Worm (Caenorhabditis elegans) whole organism, midembryonic: ENCODE data around the gene C13A2.9.
A peak's percentile ranks its signal among the peaks of the same experiment; 100 is the strongest.

Source experiments
- T22C8.4 ChIP-seq: fragments of 200-800 bp; sonication (Bioruptor generic); IDR thresholded peaks from 2 replicates; pipeline ENCODE4 v1.3.6; 2022; ENCODE audit warnings: missing genetic modification characterization, missing compliant biosample characterization
- cog-1 ChIP-seq: sonication (generic microtip); optimal IDR thresholded peaks from 2 replicates; lab custom pipeline; 2016; ENCODE audit warnings: missing genetic modification characterization, missing compliant biosample characterization
- flt-1 ChIP-seq: fragments of 200-800 bp; sonication (Bioruptor generic); IDR thresholded peaks from 2 replicates; pipeline ENCODE4 v1.3.6; 2022; ENCODE audit warnings: missing genetic modification characterization, missing compliant biosample characterization
- klf-2 ChIP-seq: fragments of 200-800 bp; sonication (Bioruptor generic); conservative IDR thresholded peaks from 2 replicates; pipeline ENCODE4 v1.3.6; 2022; ENCODE audit warnings: missing genetic modification reagents, missing genetic modification characterization, missing compliant biosample characterization
- med-1 ChIP-seq: sonication (generic microtip); optimal IDR thresholded peaks from 2 replicates; lab custom pipeline; 2017; ENCODE audit warnings: missing genetic modification characterization, mild to moderate bottlenecking, missing compliant biosample characterization, antibody characterized with exemption, missing genetic modification reagents; ENCODE audit not compliant: insufficient read depth
- ref-1 ChIP-seq: fragments of 200-800 bp; sonication (Bioruptor generic); conservative IDR thresholded peaks from 2 replicates; pipeline ENCODE4 v1.3.6; 2022; ENCODE audit warnings: missing genetic modification reagents, missing genetic modification characterization, missing compliant biosample characterization
- tab-1 ChIP-seq: fragments of 200-800 bp; sonication (Bioruptor generic); IDR thresholded peaks from 2 replicates; pipeline ENCODE4 v1.3.6; 2022; ENCODE audit warnings: missing genetic modification characterization, missing compliant biosample characterization
- ztf-23 ChIP-seq: fragments of 200-800 bp; sonication (Bioruptor generic); IDR thresholded peaks from 2 replicates; pipeline ENCODE4 v1.3.6; 2022; ENCODE audit warnings: missing genetic modification reagents, missing genetic modification characterization, missing compliant biosample characterization
- ztf-29 ChIP-seq: fragments of 200-800 bp; sonication (Bioruptor generic); IDR thresholded peaks from 2 replicates; pipeline ENCODE4 v1.3.6; 2022; ENCODE audit warnings: missing genetic modification reagents, missing genetic modification characterization, missing compliant biosample characterization

Gene C13A2.9

DNA sequence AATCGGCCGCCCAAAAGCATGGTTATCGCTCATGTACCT lies 27.0 kb downstream of the C13A2.9 start, which contains the start of gene hpo-9:
Gene hpo-9, minus strand, starts transcription at position 37 of the 39 bp plus-strand sequence.
- TF ChIP-seq ref-1 (GFP tag; lab: Robert Waterston, UW) (no peak), flt-1 (no peak), med-1 (GFP tag; lab: Kevin White, UChicago) (no peak), tab-1 (no peak), ztf-23 (GFP tag; lab: Robert Waterston, UW) (no peak), T22C8.4 (GFP tag; lab: Robert Waterston, UW) (no peak), ztf-29 (GFP tag; lab: Robert Waterston, UW) (no peak)

DNA sequence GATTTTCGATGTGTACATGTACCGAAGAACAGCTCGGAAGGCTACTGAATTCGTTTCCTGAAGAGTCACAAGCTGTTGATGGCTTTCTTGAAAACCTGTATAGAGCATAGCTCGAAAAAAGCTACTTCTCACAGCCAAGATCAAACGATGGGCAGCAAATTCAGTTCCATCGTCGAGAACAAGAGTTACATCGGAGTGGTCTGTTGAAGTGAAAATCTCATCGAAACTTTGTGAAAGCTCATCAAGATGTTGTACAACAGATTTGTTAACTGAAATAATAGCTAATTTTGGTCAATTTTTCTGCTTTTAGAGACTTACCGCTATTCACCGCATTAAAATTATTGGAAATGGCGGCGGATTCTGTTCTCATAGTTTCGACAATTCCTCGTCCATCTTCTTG lies 27.2 kb downstream of the C13A2.9 start:
- TF ChIP-seq T22C8.4 (GFP tag; lab: Robert Waterston, UW) (no peak), ztf-29 (GFP tag; lab: Robert Waterston, UW) (no peak), flt-1 (no peak), ztf-23 (GFP tag; lab: Robert Waterston, UW) (no peak), ref-1 (GFP tag; lab: Robert Waterston, UW) (no peak), cog-1 (tag; lab: Kevin White, UChicago) (no peak), klf-2 (GFP tag; lab: Robert Waterston, UW) (no peak), med-1 (GFP tag; lab: Kevin White, UChicago) (no peak), tab-1 (no peak)

DNA sequence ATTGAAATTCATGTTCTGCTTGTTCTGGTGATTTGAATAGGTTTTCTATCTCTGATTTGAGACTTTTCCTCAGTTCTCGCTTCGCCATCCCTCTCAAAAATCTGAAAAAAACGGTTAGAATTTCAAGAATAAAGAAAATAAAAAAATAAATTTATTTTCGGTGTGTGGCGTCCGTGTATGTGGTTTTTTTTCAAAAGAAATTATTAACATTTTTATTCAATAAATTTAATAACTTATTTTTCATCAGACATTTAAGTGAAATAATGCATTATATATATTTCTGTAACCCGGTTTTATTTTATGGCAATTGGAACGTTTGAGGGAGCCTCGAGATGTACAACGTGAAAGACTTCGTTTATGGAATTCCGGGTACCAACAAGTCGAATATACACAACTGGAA lies 29.2 kb downstream of the C13A2.9 start, which contains the start of gene C05C8.5:
Gene C05C8.5, minus strand, starts transcription at position 101 of the 400 bp plus-strand sequence.
- no peak for TF ChIP-seq cog-1 (tag; lab: Kevin White, UChicago)
- no peak for TF ChIP-seq T22C8.4 (GFP tag; lab: Robert Waterston, UW)
- TF ChIP-seq ztf-29 (GFP tag; lab: Robert Waterston, UW), result no peak
- no peak for TF ChIP-seq ztf-23 (GFP tag; lab: Robert Waterston, UW)
- no peak for TF ChIP-seq klf-2 (GFP tag; lab: Robert Waterston, UW)
- TF ChIP-seq tab-1, result no peak
- TF ChIP-seq flt-1, result no peak
- TF ChIP-seq ref-1 (GFP tag; lab: Robert Waterston, UW), result no peak
- TF ChIP-seq med-1 (GFP tag; lab: Kevin White, UChicago), result no peak

DNA sequence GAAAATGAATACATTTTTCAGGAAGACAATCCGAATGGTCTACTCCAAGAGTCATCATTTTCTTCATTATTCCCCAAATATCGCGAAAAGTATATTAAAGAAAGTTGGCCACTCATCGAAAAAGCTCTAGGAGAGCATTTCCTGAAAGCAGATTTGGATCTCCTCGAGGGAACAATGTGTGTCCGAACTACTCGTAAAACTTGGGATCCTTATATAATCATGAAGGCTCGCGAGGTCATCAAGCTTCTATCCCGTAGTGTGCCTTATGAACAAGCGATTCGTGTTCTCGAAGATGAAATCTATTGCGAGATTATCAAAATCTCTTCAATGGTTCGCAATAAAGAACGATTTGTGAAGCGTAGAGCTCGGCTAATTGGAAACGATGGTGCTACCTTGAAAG lies 32.4 kb downstream of the C13A2.9 start:
- TF ChIP-seq klf-2 (GFP tag; lab: Robert Waterston, UW), result no peak
- no peak for TF ChIP-seq med-1 (GFP tag; lab: Kevin White, UChicago)
- no peak for TF ChIP-seq ztf-23 (GFP tag; lab: Robert Waterston, UW)
- TF ChIP-seq T22C8.4 (GFP tag; lab: Robert Waterston, UW), result no peak
- TF ChIP-seq flt-1, result no peak
- no peak for TF ChIP-seq tab-1
- no peak for TF ChIP-seq cog-1 (tag; lab: Kevin White, UChicago)
- TF ChIP-seq ztf-29 (GFP tag; lab: Robert Waterston, UW), result no peak
- no peak for TF ChIP-seq ref-1 (GFP tag; lab: Robert Waterston, UW)

DNA sequence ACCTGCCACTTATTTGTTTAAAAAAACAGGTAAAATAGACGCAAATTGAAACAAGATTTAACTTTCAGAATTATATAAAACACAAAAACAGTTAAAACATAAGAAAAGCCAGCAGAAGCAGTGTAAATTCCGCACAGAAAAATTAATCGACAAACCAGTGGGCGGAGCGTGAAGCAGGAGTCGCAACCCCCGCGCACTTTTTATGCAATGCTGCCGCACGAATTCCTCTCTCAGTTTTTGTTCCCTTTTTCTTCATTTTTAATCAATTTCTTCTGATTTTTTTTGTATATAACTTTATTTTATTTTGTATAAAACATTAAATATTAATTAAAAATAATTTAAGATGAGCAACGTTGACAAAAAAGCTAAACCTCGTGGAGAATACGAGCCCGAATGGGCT lies 33.1 kb downstream of the C13A2.9 start, which contains the start of the genes gei-6 and krr-1:
Gene gei-6, minus strand, starts transcription at position 2 of the 400 bp plus-strand sequence.
Gene krr-1, plus strand, starts transcription at position 344 of the 400 bp plus-strand sequence.
- peak; percentile 72 for TF ChIP-seq T22C8.4 (GFP tag; lab: Robert Waterston, UW)
- peak; percentile 94 for TF ChIP-seq ztf-23 (GFP tag; lab: Robert Waterston, UW)
- peak; percentile 94 for TF ChIP-seq flt-1
- TF ChIP-seq tab-1, result peak; percentile 90
- peak; percentile 82 for TF ChIP-seq klf-2 (GFP tag; lab: Robert Waterston, UW)
- TF ChIP-seq ztf-29 (GFP tag; lab: Robert Waterston, UW), result peak; percentile 78
- TF ChIP-seq cog-1 (tag; lab: Kevin White, UChicago), result no peak
- peak; percentile 60; the same call in 1 of the 2 replicates for TF ChIP-seq ref-1 (GFP tag; lab: Robert Waterston, UW)
- peak; percentile 95 for TF ChIP-seq med-1 (GFP tag; lab: Kevin White, UChicago)

DNA sequence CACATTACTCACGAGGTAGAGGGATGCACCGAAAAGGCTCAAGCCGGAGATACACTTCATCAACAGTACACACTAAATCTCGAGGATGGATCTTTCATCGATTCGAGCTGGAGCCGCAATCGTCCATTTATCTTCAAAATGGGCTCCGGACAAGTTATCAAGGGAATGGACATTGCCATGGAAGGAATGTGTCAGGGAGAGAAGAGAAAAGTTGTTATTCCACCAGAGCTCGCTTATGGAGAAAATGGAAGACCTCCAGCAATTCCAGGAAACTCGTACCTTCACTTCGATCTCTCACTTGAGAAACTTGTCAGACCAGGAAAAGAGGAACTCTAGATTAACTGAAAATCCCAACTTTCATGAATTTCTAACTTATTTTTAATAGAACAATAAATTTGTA lies 38.0 kb downstream of the C13A2.9 start:
- TF ChIP-seq klf-2 (GFP tag; lab: Robert Waterston, UW) (no peak), tab-1 (no peak), ref-1 (GFP tag; lab: Robert Waterston, UW) (no peak), flt-1 (no peak), med-1 (GFP tag; lab: Kevin White, UChicago) (no peak), ztf-23 (GFP tag; lab: Robert Waterston, UW) (no peak), cog-1 (tag; lab: Kevin White, UChicago) (no peak), T22C8.4 (GFP tag; lab: Robert Waterston, UW) (no peak), ztf-29 (GFP tag; lab: Robert Waterston, UW) (no peak)

DNA sequence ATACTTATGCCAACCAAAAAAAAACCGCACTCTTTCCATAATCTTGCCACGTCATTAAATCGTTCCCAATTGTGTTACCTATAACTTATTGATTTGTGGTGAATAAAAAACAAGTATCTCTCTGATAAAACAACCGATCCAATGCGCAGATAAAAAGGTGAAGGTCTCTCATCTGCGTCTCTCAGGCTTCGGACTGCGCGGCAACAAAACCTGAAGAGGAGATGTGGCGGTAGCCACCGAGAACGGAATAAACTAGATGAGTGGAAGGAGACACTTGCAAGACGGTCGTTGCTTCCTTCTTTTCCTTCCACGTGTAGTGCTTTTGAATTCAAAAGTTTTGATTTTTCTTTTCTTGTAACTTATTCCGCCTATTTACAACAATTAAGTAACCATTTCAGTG lies 39.0 kb downstream of the C13A2.9 start, which contains the start of gene fkb-3:
Gene fkb-3, plus strand, starts transcription at position 277 of the 400 bp plus-strand sequence.
- TF ChIP-seq tab-1 (no peak), med-1 (GFP tag; lab: Kevin White, UChicago) (no peak), T22C8.4 (GFP tag; lab: Robert Waterston, UW) (no peak), cog-1 (tag; lab: Kevin White, UChicago) (no peak), ref-1 (GFP tag; lab: Robert Waterston, UW) (no peak), ztf-23 (GFP tag; lab: Robert Waterston, UW) (no peak)

DNA sequence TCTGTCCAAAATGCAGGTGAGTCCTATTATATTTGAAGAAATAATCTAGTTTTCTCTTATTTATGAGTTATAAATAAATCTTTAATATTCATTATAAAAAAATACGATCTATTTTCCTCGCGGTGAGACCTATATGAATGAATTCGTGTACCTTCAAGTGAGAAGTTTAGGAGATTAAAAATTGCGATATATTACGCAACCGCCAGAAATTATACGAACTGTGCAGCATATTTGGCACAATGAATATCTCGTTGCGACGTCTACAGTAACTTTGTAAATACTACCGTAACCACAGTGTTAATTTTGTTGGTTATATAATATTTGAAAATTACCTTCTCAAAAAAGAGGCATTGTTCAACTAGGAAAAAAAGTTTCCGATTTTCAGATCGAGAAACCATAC lies 39.6 kb downstream of the C13A2.9 start:
- no peak for TF ChIP-seq ztf-23 (GFP tag; lab: Robert Waterston, UW)

DNA sequence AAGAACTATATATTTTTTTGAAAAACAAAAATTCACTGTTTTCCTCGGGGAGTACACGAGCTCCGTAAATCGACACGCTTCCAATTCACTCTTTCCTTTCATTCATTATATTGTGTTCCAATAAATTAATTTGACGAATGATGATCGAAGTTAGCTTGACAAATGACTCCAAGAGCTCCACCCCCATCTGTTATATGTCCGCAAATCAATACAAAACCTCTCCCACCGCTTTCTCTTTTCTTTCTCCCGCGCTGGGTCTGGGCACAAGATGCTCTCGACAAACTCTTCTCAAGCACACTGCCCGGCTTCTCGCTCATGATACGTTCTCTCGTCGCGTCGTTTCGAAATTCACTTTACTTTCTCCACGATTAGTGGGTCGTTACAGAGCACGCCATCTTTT lies 40.0 kb downstream of the C13A2.9 start, which contains the start of gene C13F10.1:
Gene C13F10.1, plus strand, starts transcription at position 138 of the 400 bp plus-strand sequence.
- TF ChIP-seq ztf-23 (GFP tag; lab: Robert Waterston, UW) (no peak), flt-1 (no peak), cog-1 (tag; lab: Kevin White, UChicago) (no peak), T22C8.4 (GFP tag; lab: Robert Waterston, UW) (no peak), klf-2 (GFP tag; lab: Robert Waterston, UW) (no peak), med-1 (GFP tag; lab: Kevin White, UChicago) (no peak), ref-1 (GFP tag; lab: Robert Waterston, UW) (no peak), tab-1 (no peak), ztf-29 (GFP tag; lab: Robert Waterston, UW) (no peak)

DNA sequence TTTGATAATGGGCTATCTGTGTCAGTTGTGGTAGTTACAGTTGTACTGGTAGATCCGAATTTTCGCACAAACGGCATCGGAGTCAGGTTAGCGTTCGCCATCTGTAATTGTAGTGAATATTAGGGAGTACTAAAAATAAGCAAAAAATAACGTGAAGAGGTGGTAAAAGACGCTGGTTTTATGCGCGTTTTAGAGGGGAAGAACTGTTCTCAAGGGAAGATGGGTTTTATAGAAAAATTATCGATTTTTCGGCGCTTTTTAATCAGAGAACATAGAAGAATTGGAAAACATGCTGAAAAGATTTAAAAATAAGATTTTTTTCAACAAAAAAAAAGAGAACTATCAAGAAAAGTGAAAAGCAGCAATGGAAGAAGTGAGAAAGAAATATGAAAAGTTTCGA lies 40.8 kb downstream of the C13A2.9 start, which contains the start of gene C13F10.7:
Gene C13F10.7, minus strand, starts transcription at position 101 of the 400 bp plus-strand sequence.
- TF ChIP-seq tab-1, result no peak
